Fruit fly (Drosophila melanogaster) whole organism, prepupa: ENCODE measurements around the gene CG43675.

ENCODE experiments used
- CG11294 ChIP-seq: fragments of 200-800 bp; sonication (Bioruptor generic); IDR thresholded peaks from 2 replicates; pipeline ENCODE4 v1.3.6; 2022; ENCODE audit warnings: missing biosample characterization, missing genetic modification characterization
- CG16779 ChIP-seq: fragments of 200-800 bp; sonication (Bioruptor generic); optimal IDR thresholded peaks from 3 replicates; lab custom pipeline; 2017; ENCODE audit warnings: missing biosample characterization, mild to moderate bottlenecking, missing genetic modification characterization
- CG3919 ChIP-seq: fragments of 200-800 bp; sonication (Bioruptor generic); optimal IDR thresholded peaks from 3 replicates; lab custom pipeline; 2016; ENCODE audit warnings: missing biosample characterization, missing genetic modification characterization
- CG8319 ChIP-seq: fragments of 200-800 bp; sonication (Bioruptor generic); optimal IDR thresholded peaks from 3 replicates; lab custom pipeline; 2016; ENCODE audit warnings: missing biosample characterization, missing genetic modification characterization
- Eip78C ChIP-seq: fragments of 200-800 bp; sonication (Bioruptor generic); peaks from one replicate; lab custom pipeline; 2016; ENCODE audit warnings: missing biosample characterization, missing genetic modification characterization
- Lpt ChIP-seq: fragments of 200-800 bp; sonication (Bioruptor generic); optimal IDR thresholded peaks from 3 replicates; lab custom pipeline; 2016; ENCODE audit warnings: missing biosample characterization, missing genetic modification characterization
- Sox102F ChIP-seq: fragments of 200-800 bp; sonication (Bioruptor generic); optimal IDR thresholded peaks from 2 replicates; lab custom pipeline; 2016; ENCODE audit warnings: missing biosample characterization, mild to moderate bottlenecking, missing genetic modification characterization
- esn ChIP-seq: fragments of 200-800 bp; sonication (Bioruptor generic); optimal IDR thresholded peaks from 2 replicates; lab custom pipeline; 2016; ENCODE audit warnings: missing biosample characterization, mild to moderate bottlenecking, missing genetic modification characterization, moderate library complexity
- lz ChIP-seq: fragments of 200-800 bp; sonication (Bioruptor generic); optimal IDR thresholded peaks from 3 replicates; lab custom pipeline; 2016; ENCODE audit warnings: missing biosample characterization, missing genetic modification characterization
- pdm3 ChIP-seq: fragments of 200-800 bp; sonication (Bioruptor generic); optimal IDR thresholded peaks from 3 replicates; lab custom pipeline; 2016; ENCODE audit warnings: missing biosample characterization, missing genetic modification characterization

DNA sequence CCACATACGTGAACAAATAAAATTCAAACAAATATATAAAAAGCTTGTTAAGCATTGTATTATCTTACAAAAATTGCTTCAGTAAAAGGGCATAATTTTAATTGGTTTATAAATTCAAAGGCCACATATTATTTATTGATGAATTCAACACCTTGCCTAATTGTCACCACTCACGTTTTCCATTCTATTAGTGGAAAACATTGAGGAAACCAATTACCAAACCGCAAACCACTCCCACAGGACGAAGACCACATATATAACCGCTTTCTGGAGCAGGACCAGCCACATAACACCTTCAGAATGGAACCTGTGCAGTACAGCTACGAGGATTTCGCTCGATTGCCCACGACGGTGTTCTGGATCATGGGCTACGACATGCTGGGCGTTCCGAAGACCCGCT is 42.6 kb downstream of the CG43675 start, which contains the start of gene Or85f:
- TF ChIP-seq Lpt (no peak), CG3919 (GFP tag; lab: Kevin White, UChicago) (no peak), pdm3 (GFP tag; lab: Kevin White, UChicago) (no peak), esn (GFP tag; lab: Kevin White, UChicago) (no peak), lz (GFP tag; lab: Kevin White, UChicago) (no peak), CG16779 (tag; lab: Kevin White, UChicago) (no peak), Sox102F (GFP tag; lab: Kevin White, UChicago) (no peak), Eip78C (GFP tag; lab: Kevin White, UChicago) (no peak), CG8319 (no peak), CG11294 (GFP tag; lab: Robert Waterston, UW) (no peak)
